Worm (Caenorhabditis elegans) whole organism, early embryonic: ENCODE results near the gene W05E10.5.

Experiments used
- B0310.2 ChIP-seq: sonication (generic microtip); optimal IDR thresholded peaks from 2 replicates; lab custom pipeline; 2016; ENCODE audit warnings: mild to moderate bottlenecking, missing genetic modification characterization, missing compliant biosample characterization
- F13C5.2 ChIP-seq: sonication (generic microtip); optimal IDR thresholded peaks from 2 replicates; lab custom pipeline; 2017; ENCODE audit warnings: mild to moderate bottlenecking, missing genetic modification characterization, inconsistent platforms, missing compliant biosample characterization
- aly-1 ChIP-seq: sonication (generic microtip); optimal IDR thresholded peaks from 2 replicates; lab custom pipeline; 2016; ENCODE audit warnings: missing genetic modification characterization, missing compliant biosample characterization
- ama-1 ChIP-seq: fragments of 150-350 bp; optimal IDR thresholded peaks from 2 replicates; lab custom pipeline; 2014
- ceh-13 ChIP-seq: fragments of 200-800 bp; sonication (Bioruptor generic); optimal IDR thresholded peaks from 2 replicates; lab custom pipeline; 2018; ENCODE audit warnings: mild to moderate bottlenecking, missing genetic modification characterization, missing compliant biosample characterization
- ceh-36 ChIP-seq: sonication (generic microtip); optimal IDR thresholded peaks from 2 replicates; lab custom pipeline; 2016; ENCODE audit warnings: missing genetic modification characterization, inconsistent platforms, missing compliant biosample characterization
- ets-7 ChIP-seq: sonication (generic microtip); optimal IDR thresholded peaks from 2 replicates; lab custom pipeline; 2016; ENCODE audit warnings: missing genotype, missing genetic modification characterization, missing compliant biosample characterization
- flt-1 ChIP-seq: fragments of 200-800 bp; sonication (Bioruptor generic); IDR thresholded peaks from 2 replicates; pipeline ENCODE4 v1.3.6; 2022; ENCODE audit warnings: missing genetic modification characterization, missing compliant biosample characterization
- hmbx-1 ChIP-seq: sonication (generic microtip); optimal IDR thresholded peaks from 2 replicates; lab custom pipeline; 2016; ENCODE audit warnings: mild to moderate bottlenecking, missing genetic modification characterization, missing compliant biosample characterization
- hmg-4 ChIP-seq: fragments of 200-800 bp; sonication (Bioruptor generic); optimal IDR thresholded peaks from 2 replicates; lab custom pipeline; 2018; ENCODE audit warnings: mild to moderate bottlenecking, missing genetic modification characterization, missing compliant biosample characterization
- hnd-1 ChIP-seq: sonication (generic microtip); optimal IDR thresholded peaks from 2 replicates; lab custom pipeline; 2016; ENCODE audit warnings: missing genetic modification characterization, missing compliant biosample characterization
- pes-1 ChIP-seq: fragments of 200-800 bp; sonication (Bioruptor generic); IDR thresholded peaks from 2 replicates; pipeline ENCODE4 v1.3.6; 2022; ENCODE audit warnings: missing genetic modification reagents, missing genetic modification characterization, missing compliant biosample characterization
- scrt-1 ChIP-seq: fragments of 200-800 bp; sonication (Bioruptor generic); IDR thresholded peaks from 2 replicates; pipeline ENCODE4 v1.3.6; 2022; ENCODE audit warnings: missing genetic modification characterization, missing compliant biosample characterization
- sea-1 ChIP-seq: fragments of 200-800 bp; sonication (Bioruptor generic); conservative IDR thresholded peaks from 2 replicates; pipeline ENCODE4 v1.3.6; 2022; ENCODE audit warnings: missing genetic modification characterization, missing compliant biosample characterization
- tbx-11 ChIP-seq: fragments of 200-800 bp; sonication (Bioruptor generic); IDR thresholded peaks from 2 replicates; pipeline ENCODE4 v1.3.6; 2022; ENCODE audit warnings: missing genetic modification characterization, missing compliant biosample characterization
- tbx-37 ChIP-seq: fragments of 200-800 bp; sonication (Bioruptor generic); conservative IDR thresholded peaks from 2 replicates; pipeline ENCODE4 v1.3.6; 2022; ENCODE audit warnings: missing genetic modification reagents, missing genetic modification characterization, missing compliant biosample characterization
- tra-4 ChIP-seq: sonication (generic microtip); optimal IDR thresholded peaks from 2 replicates; lab custom pipeline; 2017; ENCODE audit warnings: missing genetic modification characterization, missing compliant biosample characterization

The W05E10.5 gene

DNA sequence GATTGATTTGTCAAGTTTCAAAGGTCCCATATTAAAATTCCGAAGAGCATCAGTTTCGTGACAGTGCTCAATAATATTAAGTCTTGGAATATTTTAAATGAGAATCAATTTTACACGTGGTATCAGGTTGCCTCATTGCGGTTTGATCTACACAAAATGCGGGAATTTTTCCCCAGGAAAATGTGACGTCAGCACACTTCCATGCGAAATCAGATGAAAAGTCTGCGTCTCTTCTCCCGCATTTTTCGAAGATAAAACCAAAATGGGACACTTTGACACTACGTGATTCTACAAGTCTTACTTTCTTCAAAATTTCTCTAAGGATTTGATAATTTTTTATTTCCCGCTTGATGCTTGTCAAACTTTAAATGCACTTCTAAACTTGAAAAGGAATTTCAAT is 27.4 kb upstream of the W05E10.5 start:
- no peak for TF ChIP-seq aly-1 (tag; lab: Kevin White, UChicago)
- TF ChIP-seq sea-1 (GFP tag; lab: Robert Waterston, UW), result no peak
- TF ChIP-seq ama-1 (lab: Kevin White, UChicago), result no peak
- no peak for TF ChIP-seq tbx-37 (GFP tag; lab: Robert Waterston, UW)
- no peak for TF ChIP-seq B0310.2 (tag; lab: Kevin White, UChicago)
- TF ChIP-seq pes-1 (GFP tag; lab: Robert Waterston, UW), result no peak
- no peak for TF ChIP-seq ets-7 (tag; lab: Kevin White, UChicago)
- TF ChIP-seq hmg-4 (GFP tag; lab: Kevin White, UChicago), result no peak
- TF ChIP-seq ceh-36 (tag; lab: Kevin White, UChicago), result no peak
- no peak for TF ChIP-seq hnd-1 (tag; lab: Kevin White, UChicago)
- no peak for TF ChIP-seq scrt-1 (GFP tag; lab: Robert Waterston, UW)
- no peak for TF ChIP-seq ceh-13 (GFP tag; lab: Kevin White, UChicago)
- TF ChIP-seq flt-1 (GFP tag; lab: Robert Waterston, UW), result no peak
- TF ChIP-seq F13C5.2 (tag; lab: Kevin White, UChicago), result no peak
- no peak for TF ChIP-seq hmbx-1 (tag; lab: Kevin White, UChicago)
- no peak for TF ChIP-seq tbx-11 (GFP tag; lab: Robert Waterston, UW)
- no peak for TF ChIP-seq tra-4 (tag; lab: Kevin White, UChicago)

- TF ChIP-seq tbx-11 (GFP tag; lab: Robert Waterston, UW) (no peak), hnd-1 (tag; lab: Kevin White, UChicago) (no peak), tbx-37 (GFP tag; lab: Robert Waterston, UW) (no peak), ets-7 (tag; lab: Kevin White, UChicago) (no peak), ama-1 (lab: Kevin White, UChicago) (no peak), F13C5.2 (tag; lab: Kevin White, UChicago) (no peak)
These were observed 21.4 kb upstream of the W05E10.5 start for ce11 chrV:11716930-11717329.

ce11 chrV:11715797-11716196 is 20.3 kb upstream of the W05E10.5 start, which contains the start of gene tre-3:
Gene tre-3, minus strand, starts transcription at chrV:11715903.
- no peak for TF ChIP-seq scrt-1 (GFP tag; lab: Robert Waterston, UW)
- TF ChIP-seq flt-1 (GFP tag; lab: Robert Waterston, UW), result no peak
- TF ChIP-seq ceh-13 (GFP tag; lab: Kevin White, UChicago), result no peak
- no peak for TF ChIP-seq B0310.2 (tag; lab: Kevin White, UChicago)
- no peak for TF ChIP-seq tra-4 (tag; lab: Kevin White, UChicago)
- no peak for TF ChIP-seq F13C5.2 (tag; lab: Kevin White, UChicago)
- TF ChIP-seq tbx-11 (GFP tag; lab: Robert Waterston, UW), result no peak
- no peak for TF ChIP-seq ceh-36 (tag; lab: Kevin White, UChicago)
- no peak for TF ChIP-seq ets-7 (tag; lab: Kevin White, UChicago)
- TF ChIP-seq ama-1 (lab: Kevin White, UChicago), result no peak
- no peak for TF ChIP-seq pes-1 (GFP tag; lab: Robert Waterston, UW)
- no peak for TF ChIP-seq aly-1 (tag; lab: Kevin White, UChicago)
- no peak for TF ChIP-seq sea-1 (GFP tag; lab: Robert Waterston, UW)

DNA sequence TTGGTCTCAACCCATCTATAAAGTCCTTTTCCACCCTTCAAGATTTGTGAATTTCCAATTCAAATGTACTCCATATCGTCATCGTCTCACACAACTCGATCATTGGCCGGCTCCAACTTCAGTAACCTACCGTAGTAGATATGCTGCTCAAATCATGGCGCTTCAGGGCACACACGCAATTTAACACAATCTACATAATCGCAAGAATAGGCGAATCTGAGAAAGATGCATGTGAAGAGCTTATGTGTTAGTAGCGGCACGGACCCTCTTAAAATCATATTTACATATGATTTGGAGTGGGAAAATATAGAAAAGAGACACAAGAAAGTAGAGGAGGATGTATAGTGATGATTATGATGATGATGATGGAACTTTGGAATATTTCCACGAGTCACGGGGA is 16.3 kb upstream of the W05E10.5 start:
- TF ChIP-seq aly-1 (tag; lab: Kevin White, UChicago) (no peak), hmg-4 (GFP tag; lab: Kevin White, UChicago) (no peak), hmbx-1 (tag; lab: Kevin White, UChicago) (no peak), ets-7 (tag; lab: Kevin White, UChicago) (no peak), tbx-11 (GFP tag; lab: Robert Waterston, UW) (no peak), ama-1 (lab: Kevin White, UChicago) (no peak), tra-4 (tag; lab: Kevin White, UChicago) (no peak)

- TF ChIP-seq scrt-1 (GFP tag; lab: Robert Waterston, UW), result no peak
These were observed 10.9 kb upstream of the W05E10.5 start for ce11 chrV:11706353-11706752.

ce11 chrV:11705399-11705798 is 9.9 kb upstream of the W05E10.5 start, which contains the start of gene ceh-32:
Gene ceh-32, minus strand, starts transcription at chrV:11705400.
- TF ChIP-seq ets-7 (tag; lab: Kevin White, UChicago), result no peak
- TF ChIP-seq ceh-13 (GFP tag; lab: Kevin White, UChicago), result no peak
- TF ChIP-seq F13C5.2 (tag; lab: Kevin White, UChicago), result peak; percentile 1

DNA sequence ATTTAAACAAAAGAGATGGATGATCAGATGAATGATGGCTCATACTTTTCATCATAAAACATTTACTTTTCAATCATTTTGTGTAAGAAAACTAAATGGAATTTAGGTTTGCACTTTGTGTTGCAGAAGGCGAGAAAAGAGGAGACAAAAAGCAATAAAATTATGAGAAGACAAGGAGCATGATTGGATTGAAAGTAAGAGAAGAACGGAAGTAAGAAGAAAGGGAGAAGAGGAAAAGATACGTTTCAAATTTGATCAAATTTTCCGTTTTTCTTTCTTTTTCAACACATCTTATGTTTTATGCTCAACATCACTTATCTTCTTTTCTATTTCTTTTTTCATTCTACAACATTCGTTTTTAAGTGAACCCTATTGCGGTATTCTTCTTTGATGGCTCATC is 9.2 kb upstream of the W05E10.5 start:
- TF ChIP-seq ama-1 (lab: Kevin White, UChicago), result no peak

DNA sequence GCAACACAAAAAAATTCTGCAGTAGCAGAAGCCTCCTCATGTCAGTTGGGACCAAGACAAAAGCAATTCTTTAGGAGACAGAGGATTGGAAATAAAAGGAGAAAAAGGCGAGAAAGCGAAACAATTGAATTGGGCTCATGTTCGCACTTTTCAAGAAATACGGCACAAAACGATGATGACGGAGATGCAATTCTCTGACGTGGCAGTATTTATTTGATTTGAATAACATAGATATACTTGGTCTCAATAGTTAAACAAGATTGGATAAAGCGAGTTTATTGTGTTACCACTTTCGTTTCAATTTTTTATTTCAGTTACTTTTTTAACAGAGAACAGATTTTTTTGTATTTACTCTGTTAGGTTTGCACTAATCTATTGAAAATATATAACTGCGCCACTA is 2.0 kb upstream of the W05E10.5 start:
- TF ChIP-seq hmg-4 (GFP tag; lab: Kevin White, UChicago), result no peak
- no peak for TF ChIP-seq sea-1 (GFP tag; lab: Robert Waterston, UW)
- no peak for TF ChIP-seq ets-7 (tag; lab: Kevin White, UChicago)
- TF ChIP-seq tra-4 (tag; lab: Kevin White, UChicago), result no peak
- no peak for TF ChIP-seq F13C5.2 (tag; lab: Kevin White, UChicago)
- no peak for TF ChIP-seq aly-1 (tag; lab: Kevin White, UChicago)
- no peak for TF ChIP-seq hmbx-1 (tag; lab: Kevin White, UChicago)
- TF ChIP-seq tbx-37 (GFP tag; lab: Robert Waterston, UW), result no peak
- TF ChIP-seq scrt-1 (GFP tag; lab: Robert Waterston, UW), result no peak
- TF ChIP-seq tbx-11 (GFP tag; lab: Robert Waterston, UW), result no peak
